Worm (Caenorhabditis elegans): Measurements from ENCODE around the gene fbxc-52.

DNA sequence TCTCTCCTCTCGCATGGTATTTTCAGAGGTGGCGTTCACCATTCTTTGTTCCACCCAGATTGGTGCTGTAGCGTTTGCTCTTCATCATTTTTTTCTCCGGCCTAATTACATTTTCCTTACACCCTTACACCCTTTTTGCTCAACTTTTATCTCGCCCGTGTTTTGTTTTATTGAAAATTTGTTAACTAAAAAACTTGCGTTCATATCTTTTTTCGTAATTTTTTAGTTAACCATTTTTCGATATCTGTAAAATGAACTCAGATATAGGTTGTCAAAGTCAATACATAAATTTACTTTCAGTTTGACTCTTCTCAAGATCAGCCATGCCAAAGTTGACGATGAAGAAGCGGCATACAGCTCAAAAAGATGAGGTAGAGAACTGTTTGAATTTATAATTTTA, 24.5 kb downstream of the fbxc-52 start, which contains the start of gene F12E12.1:
- TF ChIP-seq attf-3 (GFP tag; conservative IDR thresholded peaks at IDR 0.05) (no peak), ztf-25 (GFP tag; IDR thresholded peaks at IDR 0.05) (no peak), nhr-179 (tag; optimal IDR thresholded peaks at IDR 0.05) (no peak), somi-1 (GFP tag; optimal IDR thresholded peaks at IDR 0.05) (no peak), ztf-3 (GFP tag; optimal IDR thresholded peaks at IDR 0.05) (no peak), lag-1 (GFP tag; IDR thresholded peaks at IDR 0.05) (no peak), nhr-90 (tag; optimal IDR thresholded peaks at IDR 0.05) (no peak), ztf-18 (tag; optimal IDR thresholded peaks at IDR 0.05) (no peak), zim-3 (tag; optimal IDR thresholded peaks at IDR 0.05) (no peak), ama-1 (optimal IDR thresholded peaks at IDR 0.05) (no peak), ama-1 (GFP tag; optimal IDR thresholded peaks at IDR 0.05) (no peak), rec-8 (tag; optimal IDR thresholded peaks at IDR 0.05) (no peak), snpc-1.1 (tag; optimal IDR thresholded peaks at IDR 0.05; ENCODE audit: insufficient read depth) (no peak), him-1 (tag; optimal IDR thresholded peaks at IDR 0.05) (no peak)

Data from whole organism, young adult.